Fruit fly (Drosophila melanogaster) whole organism, embryonic: ENCODE measurements around the gene CG13054.

Source experiments
- Ada2b ChIP-seq: fragments of 200-800 bp; sonication (Bioruptor generic); IDR thresholded peaks from 2 replicates; pipeline ENCODE4 v1.3.6; 2022; ENCODE audit warnings: missing biosample characterization, missing genetic modification characterization
- Antp ChIP-seq: fragments of 200-800 bp; sonication (Bioruptor generic); optimal IDR thresholded peaks from 3 replicates; lab custom pipeline; 2016; ENCODE audit warnings: missing biosample characterization, missing genetic modification characterization
- Atf3 ChIP-seq: fragments of 200-800 bp; sonication (Bioruptor generic); optimal IDR thresholded peaks from 3 replicates; lab custom pipeline; 2016; ENCODE audit warnings: missing biosample characterization, missing genetic modification characterization
- B-H2 ChIP-seq: fragments of 200-800 bp; sonication (Bioruptor generic); optimal IDR thresholded peaks from 2 replicates; lab custom pipeline; 2018; ENCODE audit warnings: missing biosample characterization, mild to moderate bottlenecking, missing genetic modification characterization
- CG11093 ChIP-seq: fragments of 200-800 bp; sonication (Bioruptor generic); IDR thresholded peaks from 3 replicates; pipeline ENCODE4 v1.3.6; 2022; ENCODE audit warnings: missing biosample characterization, missing genetic modification characterization
- CG13287 ChIP-seq: fragments of 200-800 bp; sonication (Bioruptor generic); IDR thresholded peaks from 2 replicates; pipeline ENCODE4 v1.3.6; 2022; ENCODE audit warnings: missing biosample characterization, missing genetic modification characterization; ENCODE audit not compliant: partially characterized antibody
- CG14667 ChIP-seq: fragments of 200-800 bp; sonication (Bioruptor generic); IDR thresholded peaks from 2 replicates; pipeline ENCODE4 v1.3.6; 2022; ENCODE audit warnings: missing biosample characterization, missing genetic modification characterization
- CG15601 ChIP-seq: fragments of 200-800 bp; sonication (Bioruptor generic); optimal IDR thresholded peaks from 3 replicates; lab custom pipeline; 2019; ENCODE audit warnings: missing biosample characterization, mild to moderate bottlenecking, missing genetic modification characterization, moderate library complexity
- CG1602 ChIP-seq: fragments of 200-800 bp; sonication (Bioruptor generic); optimal IDR thresholded peaks from 3 replicates; lab custom pipeline; 2016; ENCODE audit warnings: missing biosample characterization, missing genetic modification characterization
- CG1832 ChIP-seq: fragments of 200-800 bp; sonication (Bioruptor generic); optimal IDR thresholded peaks from 2 replicates; lab custom pipeline; 2017; ENCODE audit warnings: missing biosample characterization, mild to moderate bottlenecking, missing genetic modification characterization, inconsistent platforms
- CG30020 ChIP-seq: fragments of 200-800 bp; optimal IDR thresholded peaks from 2 replicates; lab custom pipeline; 2019; ENCODE audit warnings: missing biosample characterization, mild to moderate bottlenecking, missing genetic modification characterization, moderate library complexity
- CG32767 ChIP-seq: fragments of 200-800 bp; sonication (Bioruptor generic); IDR thresholded peaks from 2 replicates; pipeline ENCODE4 v1.3.6; 2022; ENCODE audit warnings: missing biosample characterization, missing genetic modification characterization
- CG3726 ChIP-seq: fragments of 200-800 bp; sonication (Bioruptor generic); IDR thresholded peaks from 3 replicates; pipeline ENCODE4, ENCODE4 v1.3.6; 2022; ENCODE audit warnings: missing biosample characterization, missing genetic modification characterization
- CG42726 ChIP-seq: fragments of 200-800 bp; sonication (Bioruptor generic); IDR thresholded peaks from 2 replicates; pipeline ENCODE4 v1.3.6; 2022; ENCODE audit warnings: missing biosample characterization, missing genetic modification characterization; ENCODE audit not compliant: partially characterized antibody
- CG4820 ChIP-seq: fragments of 200-800 bp; sonication (Bioruptor generic); optimal IDR thresholded peaks from 3 replicates; lab custom pipeline; 2016; ENCODE audit warnings: missing biosample characterization, missing genetic modification characterization
- CG5180 ChIP-seq: fragments of 200-800 bp; sonication (Bioruptor generic); optimal IDR thresholded peaks from 3 replicates; lab custom pipeline; 2017; ENCODE audit warnings: missing biosample characterization, missing genetic modification characterization, mild to moderate bottlenecking, moderate library complexity, missing genetic modification reagents
- CG6175 ChIP-seq: fragments of 200-800 bp; sonication (Bioruptor generic); IDR thresholded peaks from 3 replicates; pipeline ENCODE4 v1.3.6; 2022; ENCODE audit warnings: missing biosample characterization, missing genetic modification characterization
- CG8290 ChIP-seq, 3 experiments: fragments of 200-800 bp; sonication (Bioruptor generic); optimal IDR thresholded peaks; 2 replicates each; lab custom pipeline; 2016 to 2019; ENCODE audit warnings: missing biosample characterization in 3 of 3, missing genetic modification characterization in 3 of 3, mild to moderate bottlenecking in 2 of 3, moderate library complexity in 1 of 3
- CG9609 ChIP-seq: fragments of 200-800 bp; sonication (Bioruptor generic); optimal IDR thresholded peaks from 3 replicates; lab custom pipeline; 2016; ENCODE audit warnings: missing biosample characterization, missing genetic modification characterization
- CG9876 ChIP-seq: fragments of 200-800 bp; sonication (Bioruptor generic); optimal IDR thresholded peaks from 2 replicates; lab custom pipeline; 2016; ENCODE audit warnings: missing biosample characterization, missing genetic modification characterization
- CoRest ChIP-seq: fragments of 200-800 bp; sonication (Bioruptor generic); optimal IDR thresholded peaks from 3 replicates; lab custom pipeline; 2018; ENCODE audit warnings: missing biosample characterization, mild to moderate bottlenecking, missing genetic modification characterization, moderate library complexity
- D ChIP-seq, 2 experiments: fragments of 200-800 bp in 1 of 2; fragments of >200 bp in 1 of 2; sonication (Bioruptor generic) in 1 of 2; optimal IDR thresholded peaks; 2 replicates in 1 of 2; 3 replicates in 1 of 2; lab custom pipeline; 2017; ENCODE audit warnings: mild to moderate bottlenecking in 1 of 2, missing biosample characterization in 1 of 2, missing genetic modification characterization in 1 of 2, missing genetic modification reagents in 1 of 2
- Drgx ChIP-seq: fragments of 200-800 bp; sonication (Bioruptor generic); IDR thresholded peaks from 2 replicates; pipeline ENCODE4 v1.3.6; 2022; ENCODE audit warnings: missing biosample characterization, missing genetic modification characterization
- Elba2 ChIP-seq: fragments of 200-800 bp; sonication (Bioruptor generic); optimal IDR thresholded peaks from 3 replicates; lab custom pipeline; 2016; ENCODE audit warnings: missing biosample characterization, missing genetic modification characterization
- Hey ChIP-seq: fragments of 200-800 bp; sonication (Bioruptor generic); optimal IDR thresholded peaks from 3 replicates; lab custom pipeline; 2018; ENCODE audit warnings: missing biosample characterization, mild to moderate bottlenecking, missing genetic modification characterization
- Hsf ChIP-seq: fragments of 200-800 bp; sonication (Bioruptor generic); optimal IDR thresholded peaks from 3 replicates; lab custom pipeline; 2016; ENCODE audit warnings: missing biosample characterization, missing genetic modification characterization
- Lim3 ChIP-seq: fragments of 200-800 bp; sonication (Bioruptor generic); IDR thresholded peaks from 2 replicates; pipeline ENCODE4 v1.3.6; 2022; ENCODE audit warnings: missing biosample characterization, missing genetic modification characterization
- NFAT ChIP-seq: fragments of 200-800 bp; sonication (Bioruptor generic); IDR thresholded peaks from 2 replicates; pipeline ENCODE4 v1.3.6; 2022; ENCODE audit warnings: missing biosample characterization, missing genetic modification characterization
- Poxn ChIP-seq: fragments of 200-800 bp; sonication (Bioruptor generic); IDR thresholded peaks from 2 replicates; pipeline ENCODE4 v1.3.6; 2022; ENCODE audit warnings: missing biosample characterization, missing genetic modification characterization
- Rx ChIP-seq: fragments of 200-800 bp; sonication (Bioruptor generic); IDR thresholded peaks from 2 replicates; pipeline ENCODE4 v1.3.6; 2022; ENCODE audit warnings: missing biosample characterization, missing genetic modification characterization
- Sin3A ChIP-seq: fragments of >200 bp; optimal IDR thresholded peaks from 2 replicates; lab custom pipeline; 2018
- Taf1 ChIP-seq: fragments of 200-800 bp; sonication (Bioruptor generic); IDR thresholded peaks from 2 replicates; pipeline ENCODE4 v1.3.6; 2022; ENCODE audit warnings: missing biosample characterization, missing genetic modification characterization
- Xbp1 ChIP-seq: fragments of 200-800 bp; sonication (Bioruptor generic); optimal IDR thresholded peaks from 3 replicates; lab custom pipeline; 2016; ENCODE audit warnings: missing biosample characterization, mild to moderate bottlenecking, missing genetic modification characterization
- ato ChIP-seq: fragments of 200-800 bp; sonication (Bioruptor generic); IDR thresholded peaks from 2 replicates; pipeline ENCODE4 v1.3.6; 2022; ENCODE audit warnings: missing biosample characterization, missing genetic modification characterization; ENCODE audit not compliant: partially characterized antibody
- bsh ChIP-seq, 2 experiments: fragments of 200-800 bp; sonication (Bioruptor generic); optimal IDR thresholded peaks; 2 replicates each; lab custom pipeline; 2017 to 2018; ENCODE audit warnings: mild to moderate bottlenecking in 2 of 2, missing biosample characterization in 2 of 2, missing genetic modification characterization in 2 of 2, moderate library complexity in 1 of 2
- cwo ChIP-seq: fragments of 200-800 bp; sonication (Bioruptor generic); optimal IDR thresholded peaks from 3 replicates; lab custom pipeline; 2017; ENCODE audit warnings: missing biosample characterization, missing genetic modification characterization, mild to moderate bottlenecking, moderate library complexity, missing genetic modification reagents
- en ChIP-seq: fragments of 200-800 bp; sonication (Bioruptor generic); optimal IDR thresholded peaks from 2 replicates; lab custom pipeline; 2016; ENCODE audit warnings: missing biosample characterization, missing genetic modification characterization
- eve ChIP-seq, 2 experiments: fragments of >200 bp; optimal IDR thresholded peaks; 2 replicates each; lab custom pipeline; 2017; ENCODE audit warnings: missing biosample characterization in 2 of 2, missing genetic modification characterization in 2 of 2
- fru ChIP-seq: fragments of >200 bp; optimal IDR thresholded peaks from 2 replicates; lab custom pipeline; 2017
- grau ChIP-seq: fragments of 200-800 bp; optimal IDR thresholded peaks from 3 replicates; lab custom pipeline; 2019; ENCODE audit warnings: missing biosample characterization, mild to moderate bottlenecking, missing genetic modification characterization, moderate library complexity
- h ChIP-seq: fragments of >200 bp; optimal IDR thresholded peaks from 2 replicates; lab custom pipeline; 2017
- mam ChIP-seq: fragments of 200-800 bp; sonication (Bioruptor generic); optimal IDR thresholded peaks from 3 replicates; lab custom pipeline; 2016; ENCODE audit warnings: missing biosample characterization, missing genetic modification characterization
- prd ChIP-seq, 3 experiments: fragments of >200 bp in 2 of 3; fragments of 200-800 bp in 1 of 3; sonication (Bioruptor generic) in 1 of 3; optimal IDR thresholded peaks in 2 of 3; IDR thresholded peaks in 1 of 3; 2 replicates in 2 of 3; 3 replicates in 1 of 3; pipeline versions ENCODE4 v1.3.6 to Lab custom; 2017 to 2022; ENCODE audit warnings: missing biosample characterization in 1 of 3, missing genetic modification characterization in 1 of 3
- run ChIP-seq: fragments of 200-800 bp; sonication (Bioruptor generic); optimal IDR thresholded peaks from 3 replicates; lab custom pipeline; 2018; ENCODE audit warnings: missing biosample characterization, mild to moderate bottlenecking, missing genetic modification characterization
- scrt ChIP-seq: fragments of 200-800 bp; sonication (Bioruptor generic); optimal IDR thresholded peaks from 2 replicates; lab custom pipeline; 2018; ENCODE audit warnings: missing biosample characterization, mild to moderate bottlenecking, missing genetic modification characterization, moderate library complexity
- tio ChIP-seq: fragments of 200-800 bp; sonication (Bioruptor generic); optimal IDR thresholded peaks from 2 replicates; lab custom pipeline; 2017; ENCODE audit warnings: missing biosample characterization, missing genetic modification characterization, inconsistent platforms
- trh ChIP-seq: fragments of 200-800 bp; sonication (Bioruptor generic); optimal IDR thresholded peaks from 2 replicates; lab custom pipeline; 2016; ENCODE audit warnings: missing biosample characterization, missing genetic modification characterization
- vvl ChIP-seq: fragments of 200-800 bp; sonication (Bioruptor generic); IDR thresholded peaks from 2 replicates; pipeline ENCODE4 v1.3.6; 2022; ENCODE audit warnings: missing biosample characterization, missing genetic modification characterization
- zen ChIP-seq: fragments of 200-800 bp; sonication (Bioruptor generic); optimal IDR thresholded peaks from 3 replicates; lab custom pipeline; 2018; ENCODE audit warnings: missing biosample characterization, mild to moderate bottlenecking, missing genetic modification characterization, moderate library complexity
- zf30C ChIP-seq: fragments of 200-800 bp; sonication (Bioruptor generic); optimal IDR thresholded peaks from 3 replicates; lab custom pipeline; 2018; ENCODE audit warnings: missing biosample characterization, mild to moderate bottlenecking, missing genetic modification characterization

CG13054 gene

DNA sequence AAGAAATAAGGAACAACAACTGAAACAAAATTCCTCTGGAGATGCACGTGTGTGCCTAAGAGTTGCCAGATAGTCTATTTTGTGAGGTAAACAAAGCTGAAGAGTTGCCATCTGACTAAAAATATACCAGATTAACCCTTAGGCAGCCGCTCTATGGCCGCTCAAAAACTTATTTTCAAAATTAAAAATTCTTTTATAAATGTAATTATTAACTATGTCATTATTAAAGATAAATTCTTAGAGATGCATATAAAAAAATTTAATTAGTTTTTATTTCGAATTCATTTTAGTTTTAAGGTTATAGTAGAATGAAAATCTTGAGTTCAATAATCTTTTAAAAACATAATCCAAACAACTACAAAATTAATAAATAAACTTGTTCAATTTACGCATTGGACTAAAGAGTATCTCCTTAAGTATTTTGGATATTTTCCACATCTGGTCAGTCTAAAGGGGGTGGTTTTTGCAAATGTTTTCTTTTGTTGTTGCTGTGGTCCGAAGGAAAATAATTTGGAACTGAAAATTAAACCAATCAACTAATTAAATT lies 28.3 kb downstream of the CG13054 start, which contains the start of gene Tmx3 (continued):
- peak; percentile 38 for TF ChIP-seq Atf3
- TF ChIP-seq zen (tag; lab: Kevin White, UChicago) = peak; percentile 89
- peak; percentile 83 for TF ChIP-seq CG8290 (GFP tag; optimal IDR thresholded peaks at IDR 0.05; lab: Kevin White, UChicago)
- TF ChIP-seq CG8290 (tag; optimal IDR thresholded peaks at IDR 0.05; lab: Kevin White, UChicago) = peak in 1 of 2 experiments; percentile 19
- TF ChIP-seq Ada2b (GFP tag; lab: Robert Waterston, UW) = peak; percentile 68
- no peak for TF ChIP-seq CG1832 (GFP tag; lab: Kevin White, UChicago)
- TF ChIP-seq B-H2 (GFP tag; lab: Kevin White, UChicago) = no peak
- TF ChIP-seq run = peak; percentile 30
- peak; percentile 62 for TF ChIP-seq CG9609 (GFP tag; lab: Kevin White, UChicago)
- TF ChIP-seq en = no peak
- peak; percentile 76 for TF ChIP-seq CG30020 (tag; lab: Kevin White, UChicago)
- TF ChIP-seq Sin3A (lab: Kevin White, UChicago) = no peak
- TF ChIP-seq CG5180 (GFP tag; lab: Kevin White, UChicago) = peak; percentile 9
- peak; percentile 91 for TF ChIP-seq grau (tag; lab: Kevin White, UChicago)
- TF ChIP-seq bsh (GFP tag; optimal IDR thresholded peaks at IDR 0.05; lab: Kevin White, UChicago) = peak in 1 of 2 experiments; percentile 90
- no peak for TF ChIP-seq zf30C (GFP tag; lab: Kevin White, UChicago)
- TF ChIP-seq prd (optimal IDR thresholded peaks at IDR 0.05; lab: Kevin White, UChicago) = no peak
- TF ChIP-seq prd (GFP tag; IDR thresholded peaks at IDR 0.05; lab: Robert Waterston, UW) = peak; percentile 96
- peak; percentile 85 for TF ChIP-seq CG11093 (GFP tag; lab: Robert Waterston, UW)
- peak; percentile 91 for TF ChIP-seq tio (GFP tag; lab: Kevin White, UChicago)
- peak; percentile 95 for TF ChIP-seq CoRest (tag; lab: Kevin White, UChicago)
- TF ChIP-seq h (lab: Kevin White, UChicago) = no peak
- TF ChIP-seq cwo (GFP tag; lab: Kevin White, UChicago) = peak; percentile 90
- no peak for TF ChIP-seq CG42726 (GFP tag; lab: Robert Waterston, UW)
- peak; percentile 67 for TF ChIP-seq scrt (GFP tag; lab: Kevin White, UChicago)
- no peak for TF ChIP-seq eve (GFP tag; optimal IDR thresholded peaks at IDR 0.05; lab: Kevin White, UChicago)
- TF ChIP-seq ato (GFP tag; lab: Robert Waterston, UW) = no peak
- TF ChIP-seq NFAT = peak; percentile 94
- peak; percentile 17; the same call in 1 of the 2 replicates for TF ChIP-seq CG13287 (GFP tag; lab: Robert Waterston, UW)
- peak; percentile 83 for TF ChIP-seq CG32767
- TF ChIP-seq Hey (tag; lab: Kevin White, UChicago) = no peak
- TF ChIP-seq mam (GFP tag; lab: Kevin White, UChicago) = peak; percentile 81
- TF ChIP-seq CG3726 (GFP tag; lab: Robert Waterston, UW) = peak; percentile 89
- no peak for TF ChIP-seq D (optimal IDR thresholded peaks at IDR 0.05; lab: Kevin White, UChicago)
- TF ChIP-seq D (GFP tag; optimal IDR thresholded peaks at IDR 0.05; lab: Kevin White, UChicago) = peak; percentile 68
- peak; percentile 95 for TF ChIP-seq vvl (GFP tag; lab: Robert Waterston, UW)
- peak; percentile 79 for TF ChIP-seq Taf1 (GFP tag; lab: Robert Waterston, UW)
- TF ChIP-seq CG15601 (tag; lab: Kevin White, UChicago) = no peak
- no peak for TF ChIP-seq fru
- peak; percentile 65 for TF ChIP-seq Antp
- peak; percentile 77 for TF ChIP-seq trh (GFP tag; lab: Kevin White, UChicago)
- peak; percentile 93 for TF ChIP-seq Xbp1 (GFP tag; lab: Kevin White, UChicago)
- TF ChIP-seq CG6175 = peak; percentile 65; the same call in 2 of the 3 replicates
- TF ChIP-seq Poxn (GFP tag; lab: Robert Waterston, UW) = peak; percentile 79
- peak; percentile 90 for TF ChIP-seq CG1602 (GFP tag; lab: Kevin White, UChicago)
- peak; percentile 89 for TF ChIP-seq Rx
- TF ChIP-seq CG9876 (GFP tag; lab: Kevin White, UChicago) = no peak
- peak; percentile 70 for TF ChIP-seq Hsf (GFP tag; lab: Kevin White, UChicago)
- peak; percentile 90 for TF ChIP-seq Drgx
- TF ChIP-seq CG4820 (GFP tag; lab: Kevin White, UChicago) = peak; percentile 87
- 0 out of 2 replicates have a peak, but pooled peaks have one; percentile 32 for TF ChIP-seq Lim3 (GFP tag; lab: Robert Waterston, UW)
- TF ChIP-seq Elba2 (GFP tag; lab: Kevin White, UChicago) = peak; percentile 59
- peak; percentile 86 for TF ChIP-seq CG14667 (GFP tag; lab: Robert Waterston, UW)
